Fruit fly (Drosophila melanogaster): ENCODE data around the gene ymp.

The ymp gene

dm6 chr3R:25626625-25627275 lies 17.8 kb upstream of the ymp start, which contains the start of gene Ssadh:
Gene Ssadh, minus strand, starts transcription at chr3R:25626924.
- TF ChIP-seq lola (GFP tag; optimal IDR thresholded peaks at IDR 0.05), result no peak
- no peak for TF ChIP-seq Hr78 (GFP tag; optimal IDR thresholded peaks at IDR 0.05)
- TF ChIP-seq Abd-B (GFP tag; optimal IDR thresholded peaks at IDR 0.05), result no peak
- no peak for TF ChIP-seq CrebA (GFP tag; optimal IDR thresholded peaks at IDR 0.05; ENCODE audit: borderline replicate concordance)
- TF ChIP-seq Sp1 (GFP tag; optimal IDR thresholded peaks at IDR 0.05), result no peak
- no peak for TF ChIP-seq dmrt93B (GFP tag; optimal IDR thresholded peaks at IDR 0.05)
- TF ChIP-seq Dfd (GFP tag; optimal IDR thresholded peaks at IDR 0.05), result no peak
- no peak for TF ChIP-seq N (GFP tag; optimal IDR thresholded peaks at IDR 0.05)
- peak; percentile 21 for TF ChIP-seq Vsx2 (GFP tag; optimal IDR thresholded peaks at IDR 0.05; ENCODE audit: partially characterized antibody)
- peak; percentile 19 for TF ChIP-seq Myc (optimal IDR thresholded peaks at IDR 0.05)
- peak in 1 of 2 experiments; percentile 28 for TF ChIP-seq dl (GFP tag; optimal IDR thresholded peaks at IDR 0.05; ENCODE audit: insufficient read depth in 1 of 2, partially characterized antibody in 2 of 2)
- no peak for TF ChIP-seq ey (GFP tag; optimal IDR thresholded peaks at IDR 0.05)
- TF ChIP-seq tai (GFP tag; optimal IDR thresholded peaks at IDR 0.05), result no peak
- no peak for TF ChIP-seq pan (optimal IDR thresholded peaks at IDR 0.05)
- no peak for TF ChIP-seq sv (GFP tag; optimal IDR thresholded peaks at IDR 0.05)
- TF ChIP-seq Dif (GFP tag; optimal IDR thresholded peaks at IDR 0.05; ENCODE audit: partially characterized antibody), result peak; percentile 84

- TF ChIP-seq h (GFP tag; optimal IDR thresholded peaks at IDR 0.05) (peak; percentile 41), foxo (GFP tag; optimal IDR thresholded peaks at IDR 0.05) (no peak), Abd-B (GFP tag; optimal IDR thresholded peaks at IDR 0.05) (no peak), HLH106 (tag; optimal IDR thresholded peaks at IDR 0.05) (no peak), fru (GFP tag; optimal IDR thresholded peaks at IDR 0.05) (peak; percentile 47), rgr (GFP tag; optimal IDR thresholded peaks at IDR 0.05) (no peak)
These were observed 17.2 kb upstream of the ymp start for dm6 chr3R:25625940-25626624.

dm6 chr3R:25623800-25624791 lies 15.2 kb upstream of the ymp start, which contains the start of gene Npl4:
Gene Npl4, minus strand, starts transcription at chr3R:25624662.
- TF ChIP-seq Mio (GFP tag; optimal IDR thresholded peaks at IDR 0.05) (no peak), brk (GFP tag; optimal IDR thresholded peaks at IDR 0.05) (no peak), Hnf4 (GFP tag; optimal IDR thresholded peaks at IDR 0.05) (peak; percentile 10), ey (GFP tag; optimal IDR thresholded peaks at IDR 0.05) (no peak), dsf (GFP tag; optimal IDR thresholded peaks at IDR 0.05; ENCODE audit: borderline replicate concordance) (no peak), OdsH (GFP tag; optimal IDR thresholded peaks at IDR 0.05) (peak; percentile 31)

dm6 chr3R:25618114-25618513 lies 9.2 kb upstream of the ymp start, which contains the start of gene CG5071:
Gene CG5071, plus strand, starts transcription at chr3R:25618414.
- TF ChIP-seq foxo (GFP tag; optimal IDR thresholded peaks at IDR 0.05) (no peak), Hr83 (GFP tag; optimal IDR thresholded peaks at IDR 0.05; ENCODE audit: poor library complexity, severe bottlenecking) (no peak), Mio (GFP tag; optimal IDR thresholded peaks at IDR 0.05) (no peak), dsf (GFP tag; optimal IDR thresholded peaks at IDR 0.05; ENCODE audit: borderline replicate concordance) (no peak), CG32264 (GFP tag; optimal IDR thresholded peaks at IDR 0.05) (no peak), OdsH (GFP tag; optimal IDR thresholded peaks at IDR 0.05) (no peak), h (GFP tag; optimal IDR thresholded peaks at IDR 0.05) (no peak), ey (GFP tag; optimal IDR thresholded peaks at IDR 0.05) (no peak), jim (GFP tag; optimal IDR thresholded peaks at IDR 0.05) (no peak), woc (GFP tag; optimal IDR thresholded peaks at IDR 0.05) (no peak), rgr (GFP tag; optimal IDR thresholded peaks at IDR 0.05) (no peak), usp (GFP tag; optimal IDR thresholded peaks at IDR 0.05) (no peak), HLH106 (tag; optimal IDR thresholded peaks at IDR 0.05) (no peak), Jra (GFP tag; optimal IDR thresholded peaks at IDR 0.05) (no peak), N (GFP tag; optimal IDR thresholded peaks at IDR 0.05) (no peak)
